ENCODE assay signal across 4 fruit fly cellular contexts in genomic region chr2L:3840975-3841374, dm6.
TF ChIP-seq lines count a peak whose summit lies in the region.

No protein-coding gene starts in this region.

- TF ChIP-seq CTCF in whole organism, embryonic (GFP tag; optimal IDR thresholded peaks at IDR 0.05; lab: Kevin White, UChicago), result no peak

TF ChIP-seq in whole organism, embryonic, 481 proteins besides CTCF, POLR2A, EP300 and RAD21 (continues in another document):
- TF ChIP-seq Neu2 (GFP tag; optimal IDR thresholded peaks at IDR 0.05; lab: Kevin White, UChicago; ENCODE audit: borderline replicate concordance) (no peak), CG31224 (GFP tag; IDR thresholded peaks at IDR 0.05; lab: Robert Waterston, UW) (no peak), CG15514 (GFP tag; optimal IDR thresholded peaks at IDR 0.05; lab: Kevin White, UChicago) (no peak), Oli (tag; optimal IDR thresholded peaks at IDR 0.05; lab: Kevin White, UChicago) (peak; percentile 52), nmo (GFP tag; optimal IDR thresholded peaks at IDR 0.05; lab: Kevin White, UChicago) (peak; percentile 49), gem (tag; optimal IDR thresholded peaks at IDR 0.05; lab: Kevin White, UChicago) (peak; percentile 64), NC2α (GFP tag; optimal IDR thresholded peaks at IDR 0.05; lab: Kevin White, UChicago) (no peak), CG11723 (GFP tag; optimal IDR thresholded peaks at IDR 0.05; lab: Kevin White, UChicago) (no peak), CrebB (tag; optimal IDR thresholded peaks at IDR 0.05; lab: Kevin White, UChicago) (no peak), sna (GFP tag; IDR thresholded peaks at IDR 0.05; lab: Robert Waterston, UW; ENCODE audit: partially characterized antibody) (no peak), sob (GFP tag; IDR thresholded peaks at IDR 0.05; lab: Robert Waterston, UW) (no peak), CG7928 (GFP tag; optimal IDR thresholded peaks at IDR 0.05; lab: Kevin White, UChicago) (no peak), kah (GFP tag; optimal IDR thresholded peaks at IDR 0.05; lab: Kevin White, UChicago) (no peak), Hsf (GFP tag; optimal IDR thresholded peaks at IDR 0.05; lab: Kevin White, UChicago) (peak; percentile 32), gt (GFP tag; IDR thresholded peaks at IDR 0.05; lab: Robert Waterston, UW) (no peak), maf-S (GFP tag; optimal IDR thresholded peaks at IDR 0.05; lab: Kevin White, UChicago) (no peak), CG8944 (GFP tag; optimal IDR thresholded peaks at IDR 0.05; lab: Kevin White, UChicago) (no peak), luna (GFP tag; optimal IDR thresholded peaks at IDR 0.05; lab: Kevin White, UChicago) (no peak), CG2202 (tag; optimal IDR thresholded peaks at IDR 0.05; lab: Kevin White, UChicago) (peak; percentile 27), fd64A (GFP tag; optimal IDR thresholded peaks at IDR 0.05; lab: Kevin White, UChicago) (no peak), Meics (GFP tag; optimal IDR thresholded peaks at IDR 0.05; lab: Kevin White, UChicago) (no peak), CG12299 (tag; optimal IDR thresholded peaks at IDR 0.05; lab: Kevin White, UChicago) (no peak), Doc2 (GFP tag; IDR thresholded peaks at IDR 0.05; lab: Robert Waterston, UW) (no peak), Atf-2 (GFP tag; optimal IDR thresholded peaks at IDR 0.05; lab: Kevin White, UChicago) (no peak)

TF ChIP-seq in whole organism, prepupa, 60 proteins besides CTCF, POLR2A, EP300 and RAD21 (continues in another document):
- TF ChIP-seq spab (GFP tag; optimal IDR thresholded peaks at IDR 0.05; lab: Kevin White, UChicago), result peak; percentile 5
- no peak for TF ChIP-seq Ets21C (GFP tag; optimal IDR thresholded peaks at IDR 0.05; lab: Kevin White, UChicago)
- TF ChIP-seq Met (GFP tag; optimal IDR thresholded peaks at IDR 0.05; lab: Kevin White, UChicago), result peak; percentile 4
- TF ChIP-seq achi (GFP tag; optimal IDR thresholded peaks at IDR 0.05; lab: Kevin White, UChicago), result peak; percentile 8
- peak; percentile 18 for TF ChIP-seq CG3032 (tag; optimal IDR thresholded peaks at IDR 0.05; lab: Kevin White, UChicago)
- no peak for TF ChIP-seq Hr38 (GFP tag; optimal IDR thresholded peaks at IDR 0.05; lab: Kevin White, UChicago)
- no peak for TF ChIP-seq CG15336 (GFP tag; IDR thresholded peaks at IDR 0.05; lab: Robert Waterston, UW)
- no peak for TF ChIP-seq CG4318 (GFP tag; optimal IDR thresholded peaks at IDR 0.05; lab: Kevin White, UChicago)
- no peak for TF ChIP-seq Sox14 (GFP tag; optimal IDR thresholded peaks at IDR 0.05; lab: Kevin White, UChicago)
- TF ChIP-seq CG10669 (GFP tag; optimal IDR thresholded peaks at IDR 0.05; lab: Kevin White, UChicago), result peak; percentile 18
- TF ChIP-seq topi (GFP tag; optimal IDR thresholded peaks at IDR 0.05; lab: Kevin White, UChicago), result peak; percentile 11
- TF ChIP-seq dsx (GFP tag; optimal IDR thresholded peaks at IDR 0.05; lab: Kevin White, UChicago; ENCODE audit: poor library complexity, severe bottlenecking), result peak; percentile 1
- no peak for TF ChIP-seq CG11294 (GFP tag; IDR thresholded peaks at IDR 0.05; lab: Robert Waterston, UW)
- no peak for TF ChIP-seq svp (GFP tag; lab: Kevin White, UChicago)
- TF ChIP-seq CG32006 (GFP tag; optimal IDR thresholded peaks at IDR 0.05; lab: Kevin White, UChicago), result no peak
- no peak for TF ChIP-seq Sox102F (GFP tag; optimal IDR thresholded peaks at IDR 0.05; lab: Kevin White, UChicago)
- peak; percentile 56 for TF ChIP-seq Eip78C (GFP tag; lab: Kevin White, UChicago)
- TF ChIP-seq CG6808 (GFP tag; optimal IDR thresholded peaks at IDR 0.05; lab: Kevin White, UChicago), result peak; percentile 10
- TF ChIP-seq CG1621 (tag; optimal IDR thresholded peaks at IDR 0.05; lab: Kevin White, UChicago), result no peak
- TF ChIP-seq CG6276 (GFP tag; optimal IDR thresholded peaks at IDR 0.05; lab: Kevin White, UChicago), result no peak
- 0 out of 3 replicates have a peak, but pooled peaks have one; percentile 18 for TF ChIP-seq CG6163 (GFP tag; IDR thresholded peaks at IDR 0.05; lab: Robert Waterston, UW)
- no peak for TF ChIP-seq CG6854 (GFP tag; optimal IDR thresholded peaks at IDR 0.05; lab: Kevin White, UChicago)
- TF ChIP-seq CG8319 (GFP tag; optimal IDR thresholded peaks at IDR 0.05; lab: Kevin White, UChicago), result peak; percentile 2
- TF ChIP-seq net (GFP tag; optimal IDR thresholded peaks at IDR 0.05; lab: Kevin White, UChicago), result no peak

TF ChIP-seq in whole organism, pupa, 21 proteins besides CTCF, POLR2A, EP300 and RAD21:
- TF ChIP-seq CG17806 (tag; optimal IDR thresholded peaks at IDR 0.05; lab: Kevin White, UChicago) (peak; percentile 10), CG8301 (tag; optimal IDR thresholded peaks at IDR 0.05; lab: Kevin White, UChicago) (no peak), gl (tag; optimal IDR thresholded peaks at IDR 0.05; lab: Kevin White, UChicago) (no peak), CG34367 (tag; optimal IDR thresholded peaks at IDR 0.05; lab: Kevin White, UChicago) (peak; percentile 1), fd96Ca (GFP tag; IDR thresholded peaks at IDR 0.05; lab: Robert Waterston, UW) (no peak), CG9948 (tag; optimal IDR thresholded peaks at IDR 0.05; lab: Kevin White, UChicago) (peak; percentile 12), D1 (tag; optimal IDR thresholded peaks at IDR 0.05; lab: Kevin White, UChicago) (no peak), CG13204 (GFP tag; optimal IDR thresholded peaks at IDR 0.05; lab: Kevin White, UChicago) (no peak), Pif1A (GFP tag; optimal IDR thresholded peaks at IDR 0.05; lab: Kevin White, UChicago) (no peak), Snoo (tag; optimal IDR thresholded peaks at IDR 0.05; lab: Kevin White, UChicago) (no peak), Pif1B (GFP tag; optimal IDR thresholded peaks at IDR 0.05; lab: Kevin White, UChicago) (no peak), CG4496 (GFP tag; IDR thresholded peaks at IDR 0.05; lab: Robert Waterston, UW) (no peak), Ets98B (GFP tag; IDR thresholded peaks at IDR 0.05; lab: Robert Waterston, UW) (no peak), CG8159 (tag; optimal IDR thresholded peaks at IDR 0.05; lab: Kevin White, UChicago) (peak; percentile 28), CG10348 (GFP tag; IDR thresholded peaks at IDR 0.05; lab: Robert Waterston, UW) (no peak), CG15710 (tag; optimal IDR thresholded peaks at IDR 0.05; lab: Kevin White, UChicago) (peak; percentile 27), CG12605 (GFP tag; IDR thresholded peaks at IDR 0.05; lab: Robert Waterston, UW) (no peak), CG32121 (GFP tag; IDR thresholded peaks at IDR 0.05; lab: Robert Waterston, UW) (no peak)

TF ChIP-seq in whole organism, wandering third instar larva, 38 proteins besides CTCF, POLR2A, EP300 and RAD21:
- TF ChIP-seq CrebA (GFP tag; optimal IDR thresholded peaks at IDR 0.05; lab: Kevin White, UChicago; ENCODE audit: borderline replicate concordance) (no peak), fru (GFP tag; optimal IDR thresholded peaks at IDR 0.05; lab: Kevin White, UChicago) (peak; percentile 1), ey (GFP tag; optimal IDR thresholded peaks at IDR 0.05; lab: Kevin White, UChicago) (no peak), dl (GFP tag; optimal IDR thresholded peaks at IDR 0.05; lab: Kevin White, UChicago; ENCODE audit: insufficient read depth in 1 of 2, partially characterized antibody in 2 of 2) (no peak), GATAd (GFP tag; optimal IDR thresholded peaks at IDR 0.05; lab: Kevin White, UChicago) (no peak), sage (GFP tag; optimal IDR thresholded peaks at IDR 0.05; lab: Kevin White, UChicago) (no peak), sv (GFP tag; optimal IDR thresholded peaks at IDR 0.05; lab: Kevin White, UChicago) (no peak), Hnf4 (GFP tag; optimal IDR thresholded peaks at IDR 0.05; lab: Kevin White, UChicago) (no peak)

Comparison
In these comparisons a context has a peak if more than half of its experiments do, and no peak if none do; other contexts are left out.
1. Of the 7 proteins assayed by ChIP-seq in both whole organism, embryonic and whole organism, prepupa: peak only in whole organism, embryonic: Sox102F; only in whole organism, prepupa: none; in both: none; in neither: 6.